Worm (Caenorhabditis elegans): ENCODE results near the gene Y71H2B.4.

Y71H2B.4 gene

ce11 chrIII:2618663-2619062 lies at the start of gene Y71H2B.4:
Gene Y71H2B.4, plus strand, starts transcription at chrIII:2618963.
- TF ChIP-seq ama-1 (optimal IDR thresholded peaks at IDR 0.05) (no peak), nhr-10 (tag; optimal IDR thresholded peaks at IDR 0.05) (no peak), mdl-1 (tag; optimal IDR thresholded peaks at IDR 0.05) (no peak), sma-9 (GFP tag; optimal IDR thresholded peaks at IDR 0.05) (no peak), sma-9 (tag; optimal IDR thresholded peaks at IDR 0.05) (no peak), egl-27 (tag; optimal IDR thresholded peaks at IDR 0.05) (no peak), nhr-23 (tag; optimal IDR thresholded peaks at IDR 0.05) (no peak), nhr-21 (tag; optimal IDR thresholded peaks at IDR 0.05) (no peak)

- TF ChIP-seq ztf-11 (tag; optimal IDR thresholded peaks at IDR 0.05) (no peak), Y55F3AM.14 (GFP tag; optimal IDR thresholded peaks at IDR 0.05) (no peak), ztf-1 (GFP tag; conservative IDR thresholded peaks at IDR 0.05) (no peak), alr-1 (tag; optimal IDR thresholded peaks at IDR 0.05) (no peak), mbf-1 (tag; optimal IDR thresholded peaks at IDR 0.05) (no peak), nhr-10 (tag; optimal IDR thresholded peaks at IDR 0.05) (no peak), ceh-16 (tag; optimal IDR thresholded peaks at IDR 0.05) (no peak), mdl-1 (tag; optimal IDR thresholded peaks at IDR 0.05) (no peak), R02D3.7 (tag; optimal IDR thresholded peaks at IDR 0.05) (no peak), elt-3 (tag; optimal IDR thresholded peaks at IDR 0.05) (no peak), crh-2 (tag; optimal IDR thresholded peaks at IDR 0.05) (no peak), aly-2 (tag; optimal IDR thresholded peaks at IDR 0.05) (no peak), nhr-12 (tag; optimal IDR thresholded peaks at IDR 0.05) (no peak), lin-13 (GFP tag; optimal IDR thresholded peaks at IDR 0.05) (no peak), lin-39 (tag; optimal IDR thresholded peaks at IDR 0.05) (no peak), elt-1 (tag; optimal IDR thresholded peaks at IDR 0.05) (no peak)
Observed at ce11 chrIII:2571447-2571846, 47.3 kb upstream of the Y71H2B.4 start, which contains the start of gene Y54F10AR.2. Gene Y54F10AR.2, minus strand, starts transcription at chrIII:2571547.

ce11 chrIII:2572421-2572820 lies 46.3 kb upstream of the Y71H2B.4 start:
- TF ChIP-seq Y55F3AM.14 (GFP tag; optimal IDR thresholded peaks at IDR 0.05): no peak
- no peak for TF ChIP-seq egl-27 (tag; optimal IDR thresholded peaks at IDR 0.05)
- no peak for TF ChIP-seq lin-13 (GFP tag; optimal IDR thresholded peaks at IDR 0.05)
- TF ChIP-seq ceh-16 (tag; optimal IDR thresholded peaks at IDR 0.05): no peak
- TF ChIP-seq R02D3.7 (tag; optimal IDR thresholded peaks at IDR 0.05): no peak
- TF ChIP-seq sma-3 (GFP tag; optimal IDR thresholded peaks at IDR 0.05): no peak
- no peak for TF ChIP-seq nhr-25 (tag; optimal IDR thresholded peaks at IDR 0.05)
- no peak for TF ChIP-seq sem-4 (tag; optimal IDR thresholded peaks at IDR 0.05)
- TF ChIP-seq mbf-1 (tag; optimal IDR thresholded peaks at IDR 0.05): no peak
- TF ChIP-seq blmp-1 (tag; optimal IDR thresholded peaks at IDR 0.05; ENCODE audit: insufficient read depth): no peak
- TF ChIP-seq nhr-21 (tag; optimal IDR thresholded peaks at IDR 0.05): no peak
- TF ChIP-seq fos-1 (tag; optimal IDR thresholded peaks at IDR 0.05): no peak
- TF ChIP-seq unc-55 (GFP tag; optimal IDR thresholded peaks at IDR 0.05): no peak
- TF ChIP-seq nhr-237 (tag; optimal IDR thresholded peaks at IDR 0.05): no peak
- TF ChIP-seq mab-5 (tag; optimal IDR thresholded peaks at IDR 0.05): no peak
- no peak for TF ChIP-seq nhr-10 (tag; optimal IDR thresholded peaks at IDR 0.05)
- no peak for TF ChIP-seq mdl-1 (tag; optimal IDR thresholded peaks at IDR 0.05)
- TF ChIP-seq alr-1 (tag; optimal IDR thresholded peaks at IDR 0.05): no peak
- TF ChIP-seq nhr-12 (tag; optimal IDR thresholded peaks at IDR 0.05): no peak

- no peak for TF ChIP-seq skn-1 (tag; optimal IDR thresholded peaks at IDR 0.05)
- no peak for TF ChIP-seq gmeb-1 (tag; optimal IDR thresholded peaks at IDR 0.05)
- no peak for TF ChIP-seq nhr-77 (tag; optimal IDR thresholded peaks at IDR 0.05)
- no peak for TF ChIP-seq nhr-6 (tag; optimal IDR thresholded peaks at IDR 0.05)
- TF ChIP-seq nhr-25 (tag; optimal IDR thresholded peaks at IDR 0.05): no peak
- TF ChIP-seq sma-3 (GFP tag; optimal IDR thresholded peaks at IDR 0.05): no peak
- no peak for TF ChIP-seq unc-55 (GFP tag; optimal IDR thresholded peaks at IDR 0.05)
- no peak for TF ChIP-seq mdl-1 (tag; optimal IDR thresholded peaks at IDR 0.05)
- TF ChIP-seq sem-4 (tag; optimal IDR thresholded peaks at IDR 0.05): no peak
- no peak for TF ChIP-seq ceh-16 (tag; optimal IDR thresholded peaks at IDR 0.05)
Observed at ce11 chrIII:2575635-2576164, 43.1 kb upstream of the Y71H2B.4 start, which contains the start of gene Y54F10AR.1. Gene Y54F10AR.1, minus strand, starts transcription at chrIII:2575685.
